Worm (Caenorhabditis elegans): ENCODE results near the gene hmg-1.2.
A peak's percentile ranks its signal among the peaks of the same experiment; 100 is the strongest.

hmg-1.2 gene

DNA sequence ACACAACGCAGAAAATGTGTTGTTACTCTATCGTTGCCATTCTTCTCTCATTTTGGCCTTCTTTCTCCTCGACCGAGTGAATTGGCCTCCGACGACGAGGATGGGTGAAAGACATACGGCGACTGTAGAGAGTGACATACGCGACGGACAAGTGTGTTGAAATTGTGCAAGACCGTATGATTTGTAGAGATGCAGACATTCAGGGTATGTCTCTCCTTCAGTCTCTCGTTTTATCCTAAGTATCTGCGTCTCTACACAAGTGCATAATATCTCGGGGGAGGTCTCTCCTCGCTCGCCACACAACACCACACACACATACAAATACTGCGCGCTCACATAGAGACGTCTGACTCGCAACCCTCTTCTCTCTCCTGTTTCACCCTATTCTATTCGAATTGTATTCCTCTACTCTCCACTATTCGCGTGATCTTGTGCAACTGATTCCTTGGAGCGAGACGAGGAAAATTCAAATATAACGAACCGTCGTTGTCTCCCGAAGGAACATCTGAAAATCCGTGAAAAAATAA, at the start of gene hmg-1.2:
Gene hmg-1.2, plus strand, starts transcription at position 311 of the 527 bp plus-strand sequence.
- TF ChIP-seq ceh-13 (GFP tag; optimal IDR thresholded peaks at IDR 0.05) (no peak), hmg-4 (GFP tag; optimal IDR thresholded peaks at IDR 0.05) (peak; percentile 87), tbx-11 (GFP tag; IDR thresholded peaks at IDR 0.05) (no peak), F13C5.2 (tag; optimal IDR thresholded peaks at IDR 0.05) (peak; percentile 24), ama-1 (optimal IDR thresholded peaks at IDR 0.05) (no peak), tbx-37 (GFP tag; conservative IDR thresholded peaks at IDR 0.05) (no peak), sea-1 (GFP tag; conservative IDR thresholded peaks at IDR 0.05) (no peak)

DNA sequence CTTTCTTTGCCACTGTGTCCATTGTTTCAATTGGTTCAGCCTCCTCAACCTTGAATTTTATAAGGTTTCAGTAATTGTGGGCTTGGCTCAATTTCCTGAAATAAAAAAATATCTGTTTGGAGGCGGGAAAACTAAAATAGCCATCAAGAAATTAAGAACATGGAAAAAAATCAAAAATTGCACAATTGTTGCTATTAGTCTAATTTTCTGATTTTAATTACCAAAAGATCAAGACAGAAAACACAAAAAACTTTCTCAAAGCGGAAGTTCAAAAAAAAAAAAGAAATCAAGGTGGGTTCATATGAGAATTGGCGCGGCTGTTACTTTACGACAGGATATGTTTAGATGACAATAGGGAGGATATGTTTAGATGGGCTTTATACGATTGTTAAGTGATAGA, 49.3 kb upstream of the hmg-1.2 start, which contains the start of gene esyt-2:
Gene esyt-2, minus strand, starts transcription at position 101 of the 400 bp plus-strand sequence.
- TF ChIP-seq sea-1 (GFP tag; conservative IDR thresholded peaks at IDR 0.05) (no peak), scrt-1 (GFP tag; IDR thresholded peaks at IDR 0.05) (no peak), ets-7 (tag; optimal IDR thresholded peaks at IDR 0.05) (no peak), pes-1 (GFP tag; IDR thresholded peaks at IDR 0.05) (no peak), ceh-36 (tag; optimal IDR thresholded peaks at IDR 0.05) (no peak), ceh-13 (GFP tag; optimal IDR thresholded peaks at IDR 0.05) (no peak), hmbx-1 (tag; optimal IDR thresholded peaks at IDR 0.05) (no peak)

DNA sequence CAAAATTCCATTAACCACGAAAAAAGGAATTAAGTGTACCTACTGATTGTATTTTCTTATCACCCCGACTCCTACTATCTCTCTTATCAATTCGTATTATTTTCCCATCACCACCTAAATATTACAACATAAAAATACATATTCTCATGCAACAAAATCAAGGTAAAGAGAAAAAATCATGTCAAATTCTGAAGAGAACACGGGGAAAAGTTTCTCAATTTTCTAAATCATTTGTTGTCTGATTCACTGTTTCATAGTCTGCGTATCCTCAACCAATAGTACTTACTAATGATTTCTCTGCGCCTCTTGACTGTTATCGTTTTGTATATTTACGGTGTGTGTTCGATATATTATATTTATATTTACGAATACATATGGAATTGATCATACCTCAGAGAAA, 48.3 kb upstream of the hmg-1.2 start:
- TF ChIP-seq ets-7 (tag; optimal IDR thresholded peaks at IDR 0.05) (no peak), hmg-4 (GFP tag; optimal IDR thresholded peaks at IDR 0.05) (no peak), ceh-13 (GFP tag; optimal IDR thresholded peaks at IDR 0.05) (no peak), aly-1 (tag; optimal IDR thresholded peaks at IDR 0.05) (no peak), B0310.2 (tag; optimal IDR thresholded peaks at IDR 0.05) (no peak), ceh-36 (tag; optimal IDR thresholded peaks at IDR 0.05) (no peak), sea-1 (GFP tag; conservative IDR thresholded peaks at IDR 0.05) (no peak)

DNA sequence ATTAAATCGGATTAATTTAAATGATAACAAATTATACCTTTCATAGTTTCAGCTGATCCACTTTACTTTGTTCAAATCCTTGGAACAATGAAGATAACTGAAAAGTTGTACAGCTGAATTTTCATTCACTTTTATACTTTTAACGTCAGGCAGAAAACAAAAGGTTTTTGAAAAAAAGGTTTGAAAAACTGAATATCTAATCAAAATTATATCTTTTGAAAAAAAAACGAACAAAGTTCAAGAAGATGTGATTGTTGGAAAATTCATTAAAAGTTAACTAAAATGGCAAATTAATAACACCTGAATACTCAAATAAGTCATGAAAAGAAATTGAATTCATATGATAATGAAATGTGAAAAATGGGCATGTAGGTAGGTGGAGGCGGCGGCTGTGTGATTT, 43.5 kb upstream of the hmg-1.2 start, which contains the start of gene T12A2.21:
Gene T12A2.21, minus strand, starts transcription at position 101 of the 400 bp plus-strand sequence.
- TF ChIP-seq tra-4 (tag; optimal IDR thresholded peaks at IDR 0.05) (no peak), hmg-4 (GFP tag; optimal IDR thresholded peaks at IDR 0.05) (no peak), tbx-37 (GFP tag; conservative IDR thresholded peaks at IDR 0.05) (no peak), ets-7 (tag; optimal IDR thresholded peaks at IDR 0.05) (no peak)

DNA sequence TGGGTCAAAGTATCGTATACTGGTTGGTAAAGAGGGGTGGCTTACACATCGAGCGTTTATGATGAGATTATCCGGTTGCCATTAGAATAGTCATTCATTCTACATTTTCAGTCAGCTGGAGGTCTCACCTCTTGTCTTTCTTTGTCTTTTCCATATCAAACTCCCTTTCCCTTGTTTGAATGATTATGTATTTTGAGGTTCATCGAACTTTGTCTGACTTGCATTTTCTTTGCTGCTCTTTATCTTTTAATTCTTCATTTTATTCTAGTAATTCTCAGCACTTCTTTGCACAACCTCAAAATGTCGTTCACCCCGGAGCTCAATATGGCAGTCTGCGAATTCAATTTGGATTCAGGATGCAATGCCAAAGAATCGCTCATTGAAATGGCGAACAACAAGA, 39.7 kb upstream of the hmg-1.2 start, which contains the start of gene T12A2.3:
Gene T12A2.3, plus strand, starts transcription at position 301 of the 400 bp plus-strand sequence.
- TF ChIP-seq scrt-1 (GFP tag; IDR thresholded peaks at IDR 0.05) = no peak
- TF ChIP-seq ama-1 (optimal IDR thresholded peaks at IDR 0.05) = no peak
- TF ChIP-seq hnd-1 (tag; optimal IDR thresholded peaks at IDR 0.05) = no peak
- no peak for TF ChIP-seq hmbx-1 (tag; optimal IDR thresholded peaks at IDR 0.05)
- TF ChIP-seq sea-1 (GFP tag; conservative IDR thresholded peaks at IDR 0.05) = no peak
- TF ChIP-seq ets-7 (tag; optimal IDR thresholded peaks at IDR 0.05) = no peak
- no peak for TF ChIP-seq ceh-36 (tag; optimal IDR thresholded peaks at IDR 0.05)
- TF ChIP-seq F13C5.2 (tag; optimal IDR thresholded peaks at IDR 0.05) = no peak
- no peak for TF ChIP-seq tbx-11 (GFP tag; IDR thresholded peaks at IDR 0.05)
- no peak for TF ChIP-seq hmg-4 (GFP tag; optimal IDR thresholded peaks at IDR 0.05)
- no peak for TF ChIP-seq flt-1 (GFP tag; IDR thresholded peaks at IDR 0.05)
- no peak for TF ChIP-seq B0310.2 (tag; optimal IDR thresholded peaks at IDR 0.05)
- no peak for TF ChIP-seq pes-1 (GFP tag; IDR thresholded peaks at IDR 0.05)

DNA sequence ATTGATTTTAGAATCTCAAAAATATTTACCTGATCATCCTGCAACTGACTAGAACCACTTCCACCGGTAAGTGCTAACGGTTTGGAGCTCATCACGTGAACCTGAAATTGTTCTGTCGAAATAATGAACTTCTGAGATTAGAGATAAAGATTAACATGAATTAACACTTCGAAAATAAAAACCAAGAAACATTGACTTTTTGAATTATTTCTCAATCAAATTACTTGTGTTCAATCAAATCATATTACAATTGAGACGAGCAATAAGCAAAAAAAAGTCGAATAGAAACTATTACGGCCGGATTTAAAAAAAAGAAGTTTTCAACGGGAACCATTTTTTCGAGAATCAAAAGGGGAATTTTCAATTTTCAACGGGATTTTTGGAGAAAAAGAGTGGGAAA, 34.5 kb upstream of the hmg-1.2 start, which contains the start of gene bcas-2:
Gene bcas-2, minus strand, starts transcription at position 101 of the 400 bp plus-strand sequence.
- TF ChIP-seq B0310.2 (tag; optimal IDR thresholded peaks at IDR 0.05) = no peak

DNA sequence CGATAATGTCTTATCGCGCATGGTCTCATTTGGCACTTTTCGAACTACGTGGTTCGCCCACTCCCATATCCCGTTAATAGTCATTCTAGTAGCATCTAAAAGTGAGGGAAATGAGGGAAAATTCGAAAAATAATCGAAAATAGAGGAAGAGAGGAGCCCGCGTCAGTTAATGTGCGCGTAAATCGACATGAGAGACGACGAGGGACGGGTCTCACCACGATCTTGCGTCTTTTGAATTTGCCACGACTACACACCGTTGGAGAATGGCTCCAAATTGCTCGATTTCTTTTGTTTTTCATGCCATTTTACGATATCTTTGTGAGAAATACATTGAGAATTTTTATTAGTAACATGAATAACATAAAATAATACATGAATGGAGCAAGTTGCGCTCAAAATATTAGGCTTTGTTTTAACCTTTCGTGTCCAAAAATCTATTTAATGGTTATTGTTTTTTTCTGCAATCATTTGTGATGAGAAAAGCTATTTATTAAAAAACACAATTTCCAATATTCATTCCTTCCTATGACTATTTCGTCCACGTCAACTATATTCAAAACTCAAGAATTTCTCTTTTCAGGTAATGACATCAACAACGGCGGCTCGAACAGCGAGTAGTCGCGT, 32.0 kb upstream of the hmg-1.2 start, which contains the start of the genes gen-1 and stt-3:
Gene gen-1, minus strand, starts transcription at position 95 of the 624 bp plus-strand sequence.
Gene stt-3, plus strand, starts transcription at position 574 of the 624 bp plus-strand sequence.
- TF ChIP-seq ceh-13 (GFP tag; optimal IDR thresholded peaks at IDR 0.05) = no peak
- no peak for TF ChIP-seq hmg-4 (GFP tag; optimal IDR thresholded peaks at IDR 0.05)
- TF ChIP-seq sea-1 (GFP tag; conservative IDR thresholded peaks at IDR 0.05) = no peak
- no peak for TF ChIP-seq tra-4 (tag; optimal IDR thresholded peaks at IDR 0.05)
- TF ChIP-seq tbx-11 (GFP tag; IDR thresholded peaks at IDR 0.05) = no peak
- no peak; the same call in 1 of the 2 replicates for TF ChIP-seq flt-1 (GFP tag; IDR thresholded peaks at IDR 0.05)
- TF ChIP-seq hnd-1 (tag; optimal IDR thresholded peaks at IDR 0.05) = no peak
- TF ChIP-seq ama-1 (optimal IDR thresholded peaks at IDR 0.05) = no peak
- no peak for TF ChIP-seq hmbx-1 (tag; optimal IDR thresholded peaks at IDR 0.05)

DNA sequence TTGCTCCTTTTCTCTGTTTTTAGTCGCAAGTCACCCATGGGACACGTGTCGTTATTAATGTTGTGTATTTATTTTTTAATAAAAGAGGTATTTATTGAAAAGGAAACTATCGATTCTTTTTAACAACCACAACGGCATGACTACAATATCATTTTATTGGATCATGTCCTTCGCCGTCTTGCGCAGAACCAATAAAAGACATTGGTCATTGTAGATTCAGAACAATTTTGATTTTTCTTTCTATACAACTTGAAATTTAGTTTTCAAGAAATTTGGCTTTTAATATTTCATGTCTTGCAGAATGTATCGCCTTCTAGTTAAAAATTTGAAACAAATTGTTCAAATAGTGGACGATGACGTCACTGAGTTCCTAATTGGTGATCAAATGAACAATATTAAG, 28.7 kb upstream of the hmg-1.2 start, which contains the start of gene amdh-1:
Gene amdh-1, plus strand, starts transcription at position 301 of the 400 bp plus-strand sequence.
- TF ChIP-seq flt-1 (GFP tag; IDR thresholded peaks at IDR 0.05) (no peak), tra-4 (tag; optimal IDR thresholded peaks at IDR 0.05) (no peak), tbx-37 (GFP tag; conservative IDR thresholded peaks at IDR 0.05) (no peak), hnd-1 (tag; optimal IDR thresholded peaks at IDR 0.05) (no peak), hmbx-1 (tag; optimal IDR thresholded peaks at IDR 0.05) (no peak), tbx-11 (GFP tag; IDR thresholded peaks at IDR 0.05) (no peak), F13C5.2 (tag; optimal IDR thresholded peaks at IDR 0.05) (no peak), ceh-36 (tag; optimal IDR thresholded peaks at IDR 0.05) (no peak), pes-1 (GFP tag; IDR thresholded peaks at IDR 0.05) (no peak), scrt-1 (GFP tag; IDR thresholded peaks at IDR 0.05) (no peak), ama-1 (optimal IDR thresholded peaks at IDR 0.05) (no peak), ceh-13 (GFP tag; optimal IDR thresholded peaks at IDR 0.05) (no peak), sea-1 (GFP tag; conservative IDR thresholded peaks at IDR 0.05) (no peak), B0310.2 (tag; optimal IDR thresholded peaks at IDR 0.05) (no peak), hmg-4 (GFP tag; optimal IDR thresholded peaks at IDR 0.05) (no peak), aly-1 (tag; optimal IDR thresholded peaks at IDR 0.05) (no peak), ets-7 (tag; optimal IDR thresholded peaks at IDR 0.05) (no peak)
